Fruit fly (Drosophila melanogaster): ENCODE data around the gene CG7889.

Gene CG7889

DNA sequence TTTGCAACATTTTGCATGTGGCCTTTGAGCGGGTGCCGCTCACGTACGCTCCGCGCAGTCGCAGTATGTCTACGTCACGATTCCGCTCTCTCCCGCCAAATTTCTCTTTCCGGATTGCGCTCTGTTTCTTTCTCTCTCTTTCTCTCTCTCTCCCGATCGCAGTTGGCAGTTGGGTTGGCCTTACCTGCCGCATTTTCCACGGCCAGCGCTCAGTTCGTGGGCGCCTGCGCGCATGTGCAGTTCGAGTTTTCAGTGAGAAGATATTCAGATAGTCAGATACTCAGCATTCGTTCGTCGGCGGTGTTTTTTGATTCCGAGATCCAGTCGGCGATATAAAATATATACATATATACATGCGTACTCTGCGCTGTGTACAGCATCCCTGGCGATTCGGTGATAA is 23.0 kb upstream of the CG7889 start, which contains the start of gene CG7884:
TSS of gene CG7884 (plus strand) at position 208 of the 400 bp plus-strand sequence.
- TF ChIP-seq CG14655 (GFP tag; optimal IDR thresholded peaks at IDR 0.05): no peak
- no peak for TF ChIP-seq rn (GFP tag; IDR thresholded peaks at IDR 0.05)
- TF ChIP-seq CG10348 (GFP tag; IDR thresholded peaks at IDR 0.05): no peak
- TF ChIP-seq CG13204 (GFP tag; optimal IDR thresholded peaks at IDR 0.05): peak; percentile 64
- TF ChIP-seq CG12605 (GFP tag; IDR thresholded peaks at IDR 0.05): 0 out of 2 replicates have a peak, but pooled peaks have one; percentile 9
- no peak for TF ChIP-seq Snoo (tag; optimal IDR thresholded peaks at IDR 0.05)
- no peak; the same call in 2 of the 3 replicates for TF ChIP-seq fd96Ca (GFP tag; IDR thresholded peaks at IDR 0.05)
- TF ChIP-seq Ets98B (GFP tag; IDR thresholded peaks at IDR 0.05): peak; percentile 22; the same call in 1 of the 2 replicates
- no peak for TF ChIP-seq CG8159 (tag; optimal IDR thresholded peaks at IDR 0.05)
- TF ChIP-seq Pif1A (GFP tag; optimal IDR thresholded peaks at IDR 0.05): peak; percentile 19
- peak; percentile 69 for TF ChIP-seq CG4496 (GFP tag; IDR thresholded peaks at IDR 0.05)
- no peak for TF ChIP-seq CG17806 (tag; optimal IDR thresholded peaks at IDR 0.05)
- peak; percentile 12 for TF ChIP-seq EcR (GFP tag; optimal IDR thresholded peaks at IDR 0.05)
- no peak for TF ChIP-seq CG34367 (tag; optimal IDR thresholded peaks at IDR 0.05)
- TF ChIP-seq Pif1B (GFP tag; optimal IDR thresholded peaks at IDR 0.05): peak; percentile 53

DNA sequence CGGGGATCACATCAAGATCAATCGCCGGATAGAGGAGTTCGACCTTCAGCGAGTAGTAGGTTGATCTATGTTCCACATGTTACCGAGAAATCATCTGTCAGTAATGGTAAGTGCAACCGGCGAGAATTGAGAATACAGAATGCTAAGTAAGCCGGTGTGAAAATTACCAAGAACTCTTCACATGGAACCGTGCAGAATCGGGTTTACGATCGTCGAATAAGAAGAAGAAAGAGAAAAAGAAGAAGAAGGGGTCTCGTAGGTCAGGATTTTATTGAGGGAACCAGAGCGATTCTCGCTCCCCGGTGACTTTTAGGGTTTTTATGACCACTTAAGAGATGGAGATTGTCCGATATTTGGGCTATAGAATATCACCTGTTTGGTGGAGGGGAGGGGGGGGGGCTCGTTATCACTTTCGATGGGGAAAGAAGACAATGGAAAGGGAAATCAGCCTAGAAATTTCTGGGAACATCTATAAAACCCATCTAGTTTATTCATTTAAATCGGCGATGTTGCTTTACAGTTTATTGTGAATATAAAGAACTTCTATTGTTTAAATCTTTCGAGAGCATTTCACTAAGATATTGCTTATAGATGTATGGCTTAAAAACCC is 22.4 kb upstream of the CG7889 start:
- TF ChIP-seq gl (tag; optimal IDR thresholded peaks at IDR 0.05): no peak
- no peak for TF ChIP-seq fd96Ca (GFP tag; IDR thresholded peaks at IDR 0.05)
- TF ChIP-seq Ets98B (GFP tag; IDR thresholded peaks at IDR 0.05): no peak
- TF ChIP-seq rn (GFP tag; IDR thresholded peaks at IDR 0.05): no peak
- TF ChIP-seq CG8159 (tag; optimal IDR thresholded peaks at IDR 0.05): no peak
- TF ChIP-seq CG32121 (GFP tag; IDR thresholded peaks at IDR 0.05): no peak
- TF ChIP-seq CG9948 (tag; optimal IDR thresholded peaks at IDR 0.05): no peak
- TF ChIP-seq Pif1B (GFP tag; optimal IDR thresholded peaks at IDR 0.05): no peak
- no peak for TF ChIP-seq CG14655 (GFP tag; optimal IDR thresholded peaks at IDR 0.05)
- TF ChIP-seq CG13204 (GFP tag; optimal IDR thresholded peaks at IDR 0.05): no peak
- no peak for TF ChIP-seq CG15710 (tag; optimal IDR thresholded peaks at IDR 0.05)
- no peak for TF ChIP-seq EcR (GFP tag; optimal IDR thresholded peaks at IDR 0.05)
- TF ChIP-seq CG8301 (tag; optimal IDR thresholded peaks at IDR 0.05): no peak
- TF ChIP-seq CG10348 (GFP tag; IDR thresholded peaks at IDR 0.05): no peak
- TF ChIP-seq CG12605 (GFP tag; IDR thresholded peaks at IDR 0.05): no peak
- TF ChIP-seq Snoo (tag; optimal IDR thresholded peaks at IDR 0.05): no peak
- no peak for TF ChIP-seq CG34367 (tag; optimal IDR thresholded peaks at IDR 0.05)
- TF ChIP-seq CG17806 (tag; optimal IDR thresholded peaks at IDR 0.05): no peak
- TF ChIP-seq Pif1A (GFP tag; optimal IDR thresholded peaks at IDR 0.05): no peak
- TF ChIP-seq CG4496 (GFP tag; IDR thresholded peaks at IDR 0.05): no peak

DNA sequence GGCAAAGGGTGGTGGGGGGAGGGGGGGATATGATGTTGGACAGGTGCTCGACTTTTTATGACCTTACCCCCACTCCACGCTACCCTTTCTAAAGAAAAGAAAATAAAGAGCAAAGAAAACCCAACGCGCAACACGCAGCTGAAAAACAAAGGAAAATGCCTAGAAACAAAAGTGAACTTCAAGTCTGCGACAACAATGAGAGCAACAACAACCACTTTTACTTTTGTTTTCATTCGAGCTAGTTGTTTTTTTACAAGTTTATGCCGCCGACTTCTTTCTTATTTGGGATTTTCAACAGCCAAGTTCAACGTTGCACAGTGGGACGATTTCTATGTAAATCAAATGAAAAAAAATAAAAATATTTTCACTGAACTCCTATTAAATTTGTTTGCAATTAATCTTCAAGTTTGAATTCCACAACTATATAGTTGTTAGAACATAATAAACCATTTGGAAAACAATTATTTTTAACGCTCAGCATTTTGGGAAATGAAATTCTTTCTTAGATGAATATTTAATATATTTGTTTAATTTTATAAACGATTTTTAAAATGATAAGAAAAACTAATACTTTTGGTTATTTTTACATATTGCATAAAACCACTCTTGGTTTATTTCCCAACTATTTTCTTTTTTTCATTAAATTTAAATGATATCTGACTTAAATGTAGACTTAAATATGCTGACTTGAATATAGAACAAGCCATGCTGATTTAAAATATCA is 18.7 kb upstream of the CG7889 start:
- TF ChIP-seq Pif1B (GFP tag; optimal IDR thresholded peaks at IDR 0.05): no peak
- TF ChIP-seq CG32121 (GFP tag; IDR thresholded peaks at IDR 0.05): no peak
- peak; percentile 47 for TF ChIP-seq CG8301 (tag; optimal IDR thresholded peaks at IDR 0.05)
- TF ChIP-seq CG10348 (GFP tag; IDR thresholded peaks at IDR 0.05): no peak
- TF ChIP-seq CG34367 (tag; optimal IDR thresholded peaks at IDR 0.05): peak; percentile 24
- peak; percentile 33 for TF ChIP-seq Snoo (tag; optimal IDR thresholded peaks at IDR 0.05)
- TF ChIP-seq fd96Ca (GFP tag; IDR thresholded peaks at IDR 0.05): no peak
- peak; percentile 81 for TF ChIP-seq CG8159 (tag; optimal IDR thresholded peaks at IDR 0.05)
- no peak for TF ChIP-seq rn (GFP tag; IDR thresholded peaks at IDR 0.05)
- TF ChIP-seq Ets98B (GFP tag; IDR thresholded peaks at IDR 0.05): no peak; the same call in 1 of the 2 replicates
- TF ChIP-seq D1 (tag; optimal IDR thresholded peaks at IDR 0.05): peak; percentile 32
- TF ChIP-seq CG17806 (tag; optimal IDR thresholded peaks at IDR 0.05): peak; percentile 43
- TF ChIP-seq gl (tag; optimal IDR thresholded peaks at IDR 0.05): no peak
- TF ChIP-seq CG13204 (GFP tag; optimal IDR thresholded peaks at IDR 0.05): no peak
- no peak for TF ChIP-seq CG12605 (GFP tag; IDR thresholded peaks at IDR 0.05)
- no peak for TF ChIP-seq Pif1A (GFP tag; optimal IDR thresholded peaks at IDR 0.05)
- TF ChIP-seq CG9948 (tag; optimal IDR thresholded peaks at IDR 0.05): peak; percentile 74
- no peak for TF ChIP-seq CG4496 (GFP tag; IDR thresholded peaks at IDR 0.05)
- peak; percentile 72 for TF ChIP-seq CG14655 (GFP tag; optimal IDR thresholded peaks at IDR 0.05)
- TF ChIP-seq EcR (GFP tag; optimal IDR thresholded peaks at IDR 0.05): no peak
- peak; percentile 60 for TF ChIP-seq CG15710 (tag; optimal IDR thresholded peaks at IDR 0.05)

DNA sequence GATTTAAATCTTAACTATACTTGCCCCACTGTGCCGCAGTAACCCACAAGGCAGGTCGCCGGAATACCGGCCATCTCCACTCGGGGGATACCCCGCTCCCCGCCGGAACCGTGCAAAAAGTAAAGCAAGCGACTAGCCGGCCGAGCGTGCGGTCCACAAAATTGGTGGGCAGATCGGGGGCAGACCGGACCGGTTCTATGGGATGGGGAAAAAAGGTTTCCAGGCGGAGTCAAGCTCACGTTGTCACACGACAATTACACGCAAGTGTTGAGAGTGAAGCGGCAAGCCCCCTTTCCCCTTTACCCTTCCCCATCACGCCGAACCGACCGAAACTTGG is 18.2 kb upstream of the CG7889 start:
- no peak for TF ChIP-seq Snoo (tag; optimal IDR thresholded peaks at IDR 0.05)
- TF ChIP-seq CG17806 (tag; optimal IDR thresholded peaks at IDR 0.05): no peak
- TF ChIP-seq CG8301 (tag; optimal IDR thresholded peaks at IDR 0.05): no peak
- TF ChIP-seq CG34367 (tag; optimal IDR thresholded peaks at IDR 0.05): no peak
- TF ChIP-seq fd96Ca (GFP tag; IDR thresholded peaks at IDR 0.05): no peak
- no peak for TF ChIP-seq Ets98B (GFP tag; IDR thresholded peaks at IDR 0.05)
- 0 out of 2 replicates have a peak, but pooled peaks have one; percentile 28 for TF ChIP-seq CG10348 (GFP tag; IDR thresholded peaks at IDR 0.05)
- TF ChIP-seq EcR (GFP tag; optimal IDR thresholded peaks at IDR 0.05): peak; percentile 35
- no peak for TF ChIP-seq CG15710 (tag; optimal IDR thresholded peaks at IDR 0.05)
- TF ChIP-seq CG9948 (tag; optimal IDR thresholded peaks at IDR 0.05): no peak
- TF ChIP-seq CG4496 (GFP tag; IDR thresholded peaks at IDR 0.05): peak; percentile 74
- TF ChIP-seq CG32121 (GFP tag; IDR thresholded peaks at IDR 0.05): 0 out of 2 replicates have a peak, but pooled peaks have one; percentile 12
- no peak for TF ChIP-seq D1 (tag; optimal IDR thresholded peaks at IDR 0.05)
- TF ChIP-seq Pif1A (GFP tag; optimal IDR thresholded peaks at IDR 0.05): no peak
- TF ChIP-seq CG12605 (GFP tag; IDR thresholded peaks at IDR 0.05): no peak
- no peak for TF ChIP-seq CG8159 (tag; optimal IDR thresholded peaks at IDR 0.05)
- no peak for TF ChIP-seq rn (GFP tag; IDR thresholded peaks at IDR 0.05)
- no peak for TF ChIP-seq gl (tag; optimal IDR thresholded peaks at IDR 0.05)
- no peak for TF ChIP-seq Pif1B (GFP tag; optimal IDR thresholded peaks at IDR 0.05)
- no peak for TF ChIP-seq CG14655 (GFP tag; optimal IDR thresholded peaks at IDR 0.05)
- TF ChIP-seq CG13204 (GFP tag; optimal IDR thresholded peaks at IDR 0.05): peak; percentile 93

Data from whole organism, pupa.